Worm (Caenorhabditis elegans) whole organism, L2 larva: ENCODE data around the gene otub-4.

Experiments used
- R02D3.7 ChIP-seq: fragments of 150-350 bp; optimal IDR thresholded peaks from 2 replicates; lab custom pipeline; 2014; ENCODE audit warnings: missing biosample characterization, missing genetic modification characterization
- lin-11 ChIP-seq: fragments of 150-350 bp; sonication (generic microtip); optimal IDR thresholded peaks from 2 replicates; lab custom pipeline; 2014; ENCODE audit warnings: missing biosample characterization, missing genetic modification characterization, inconsistent platforms, mixed read lengths
- lin-39 ChIP-seq: fragments of 150-350 bp; optimal IDR thresholded peaks from 2 replicates; lab custom pipeline; 2014; ENCODE audit warnings: missing biosample characterization, missing genetic modification reagents, missing genetic modification characterization
- lsy-2 ChIP-seq, 2 experiments: fragments of 150-350 bp in 1 of 2; sonication (generic microtip) in 1 of 2; optimal IDR thresholded peaks; 2 replicates each; lab custom pipeline; 2014 to 2017; ENCODE audit warnings: missing biosample characterization in 2 of 2, missing genetic modification characterization in 2 of 2
- mdl-1 ChIP-seq, 2 experiments: fragments of 150-350 bp in 1 of 2; sonication (generic microtip) in 1 of 2; optimal IDR thresholded peaks; 2 replicates each; lab custom pipeline; 2017; ENCODE audit warnings: missing biosample characterization in 2 of 2, missing genetic modification characterization in 2 of 2
- nhr-11 ChIP-seq: fragments of 150-350 bp; optimal IDR thresholded peaks from 2 replicates; lab custom pipeline; 2014; ENCODE audit warnings: missing biosample characterization, missing genetic modification characterization
- nhr-21 ChIP-seq: fragments of 150-350 bp; optimal IDR thresholded peaks from 2 replicates; lab custom pipeline; 2014; ENCODE audit warnings: missing biosample characterization, missing genetic modification characterization
- nhr-77 ChIP-seq: fragments of 150-350 bp; optimal IDR thresholded peaks from 2 replicates; lab custom pipeline; 2014; ENCODE audit warnings: missing biosample characterization, missing genetic modification characterization
- sma-3 ChIP-seq: sonication (generic microtip); optimal IDR thresholded peaks from 2 replicates; lab custom pipeline; 2016; ENCODE audit warnings: missing genetic modification reagents, missing genetic modification characterization, missing compliant biosample characterization
- unc-39 ChIP-seq: fragments of 150-350 bp; optimal IDR thresholded peaks from 2 replicates; lab custom pipeline; 2014; ENCODE audit warnings: missing biosample characterization, missing genetic modification characterization
- zag-1 ChIP-seq: fragments of 150-350 bp; optimal IDR thresholded peaks from 2 replicates; lab custom pipeline; 2014; ENCODE audit warnings: missing biosample characterization, missing genetic modification characterization

- TF ChIP-seq lin-11 (no peak), zag-1 (tag; lab: Kevin White, UChicago) (no peak), nhr-11 (tag; lab: Kevin White, UChicago) (no peak), unc-39 (no peak), nhr-21 (tag; lab: Kevin White, UChicago) (no peak), lin-39 (tag; lab: Kevin White, UChicago) (no peak), mdl-1 (tag; optimal IDR thresholded peaks at IDR 0.05; lab: Kevin White, UChicago) (no peak), sma-3 (no peak), R02D3.7 (tag; lab: Kevin White, UChicago) (no peak), nhr-77 (tag; lab: Kevin White, UChicago) (no peak), lsy-2 (tag; optimal IDR thresholded peaks at IDR 0.05; lab: Kevin White, UChicago) (peak in 1 of 2 experiments; percentile 19)
These were observed 4.5 kb upstream of the otub-4 start, which contains the start of gene B0546.3 for ce11 chrIV:3382338-3382907.
